Fruit fly (Drosophila melanogaster) whole organism, embryonic: ENCODE data around the gene Tehao.

Experiments
- Blimp-1 ChIP-seq: fragments of 200-800 bp; sonication (Bioruptor generic); optimal IDR thresholded peaks from 3 replicates; lab custom pipeline; 2018; ENCODE audit warnings: missing biosample characterization, missing genetic modification characterization, mild to moderate bottlenecking, moderate library complexity, missing genetic modification reagents
- Bteb2 ChIP-seq: fragments of 200-800 bp; sonication (Bioruptor generic); optimal IDR thresholded peaks from 2 replicates; lab custom pipeline; 2016; ENCODE audit warnings: missing biosample characterization, missing genetic modification characterization
- CG11247 ChIP-seq: fragments of 200-800 bp; sonication (Bioruptor generic); IDR thresholded peaks from 2 replicates; pipeline ENCODE4 v1.3.6; 2022; ENCODE audit warnings: missing biosample characterization, missing genetic modification characterization
- CG11695 ChIP-seq: fragments of 200-800 bp; sonication (Bioruptor generic); IDR thresholded peaks from 3 replicates; pipeline ENCODE4 v1.3.6; 2022; ENCODE audit warnings: missing biosample characterization, missing genetic modification characterization
- CG12219 ChIP-seq: fragments of 200-800 bp; sonication (Bioruptor generic); optimal IDR thresholded peaks from 3 replicates; lab custom pipeline; 2018; ENCODE audit warnings: missing biosample characterization, mild to moderate bottlenecking, missing genetic modification characterization
- CG1233 ChIP-seq: fragments of 200-800 bp; sonication (Bioruptor generic); optimal IDR thresholded peaks from 4 replicates; lab custom pipeline; 2018; ENCODE audit warnings: missing biosample characterization, mild to moderate bottlenecking, missing genetic modification characterization
- CG12659 ChIP-seq: fragments of 200-800 bp; sonication (Bioruptor generic); optimal IDR thresholded peaks from 3 replicates; lab custom pipeline; 2017; ENCODE audit warnings: mild to moderate bottlenecking, missing biosample characterization, missing genetic modification reagents, missing genetic modification characterization
- CG13296 ChIP-seq: fragments of 200-800 bp; sonication (Bioruptor generic); optimal IDR thresholded peaks from 3 replicates; lab custom pipeline; 2018; ENCODE audit warnings: missing biosample characterization, mild to moderate bottlenecking, missing genetic modification characterization
- CG14050 ChIP-seq: fragments of 200-800 bp; sonication (Bioruptor generic); IDR thresholded peaks from 3 replicates; pipeline ENCODE4 v1.3.6; 2022; ENCODE audit warnings: missing biosample characterization, missing genetic modification characterization
- CG14667 ChIP-seq: fragments of 200-800 bp; sonication (Bioruptor generic); IDR thresholded peaks from 2 replicates; pipeline ENCODE4 v1.3.6; 2022; ENCODE audit warnings: missing biosample characterization, missing genetic modification characterization
- CG14965 ChIP-seq: fragments of 200-800 bp; sonication (Bioruptor generic); optimal IDR thresholded peaks from 2 replicates; lab custom pipeline; 2016; ENCODE audit warnings: missing biosample characterization, missing genetic modification characterization, borderline replicate concordance
- CG1602 ChIP-seq: fragments of 200-800 bp; sonication (Bioruptor generic); optimal IDR thresholded peaks from 3 replicates; lab custom pipeline; 2016; ENCODE audit warnings: missing biosample characterization, missing genetic modification characterization
- CG17328 ChIP-seq: fragments of 200-800 bp; sonication (Bioruptor generic); IDR thresholded peaks from 2 replicates; pipeline ENCODE4 v1.3.6; 2022; ENCODE audit warnings: missing biosample characterization, missing genetic modification characterization
- CG17385 ChIP-seq: fragments of 200-800 bp; sonication (Bioruptor generic); optimal IDR thresholded peaks from 3 replicates; lab custom pipeline; 2018; ENCODE audit warnings: missing biosample characterization, mild to moderate bottlenecking, missing genetic modification characterization
- CG18599 ChIP-seq: fragments of 200-800 bp; sonication (Bioruptor generic); optimal IDR thresholded peaks from 3 replicates; lab custom pipeline; 2017; ENCODE audit warnings: missing biosample characterization, missing genetic modification characterization, mild to moderate bottlenecking, moderate library complexity, missing genetic modification reagents
- CG31388 ChIP-seq: fragments of 200-800 bp; sonication (Bioruptor generic); optimal IDR thresholded peaks from 2 replicates; lab custom pipeline; 2016; ENCODE audit warnings: missing biosample characterization, missing genetic modification characterization
- CG34422 ChIP-seq: fragments of 200-800 bp; sonication (Bioruptor generic); IDR thresholded peaks from 3 replicates; pipeline ENCODE4 v1.3.6; 2022; ENCODE audit warnings: missing biosample characterization, missing genetic modification characterization
- CG4424 ChIP-seq: fragments of 200-800 bp; sonication (Bioruptor generic); optimal IDR thresholded peaks from 3 replicates; lab custom pipeline; 2016; ENCODE audit warnings: missing biosample characterization, missing genetic modification characterization
- CG8281 ChIP-seq: fragments of 200-800 bp; sonication (Bioruptor generic); optimal IDR thresholded peaks from 2 replicates; lab custom pipeline; 2018; ENCODE audit warnings: missing biosample characterization, mild to moderate bottlenecking, missing genetic modification characterization, moderate library complexity
- CG9727 ChIP-seq: fragments of 200-800 bp; sonication (Bioruptor generic); optimal IDR thresholded peaks from 3 replicates; lab custom pipeline; 2017; ENCODE audit warnings: missing biosample characterization, mild to moderate bottlenecking, missing genetic modification characterization
- D19A ChIP-seq: fragments of 200-800 bp; optimal IDR thresholded peaks from 3 replicates; lab custom pipeline; 2019; ENCODE audit warnings: missing biosample characterization, mild to moderate bottlenecking, missing genetic modification characterization, moderate library complexity
- Eip74EF ChIP-seq, 2 experiments: fragments of 200-800 bp in 1 of 2; fragments of >200 bp in 1 of 2; sonication (Bioruptor generic) in 1 of 2; optimal IDR thresholded peaks; 2 replicates each; lab custom pipeline; 2017 to 2019; ENCODE audit warnings: missing biosample characterization in 2 of 2, missing genetic modification characterization in 2 of 2, mild to moderate bottlenecking in 1 of 2, moderate library complexity in 1 of 2
- HLH4C ChIP-seq: fragments of 200-800 bp; sonication (Bioruptor generic); IDR thresholded peaks from 3 replicates; pipeline ENCODE4 v1.3.6; 2022; ENCODE audit warnings: missing biosample characterization, missing genetic modification characterization; ENCODE audit not compliant: partially characterized antibody
- Hand ChIP-seq: fragments of 200-800 bp; sonication (Bioruptor generic); optimal IDR thresholded peaks from 2 replicates; lab custom pipeline; 2017; ENCODE audit warnings: mild to moderate bottlenecking, missing biosample characterization, missing genetic modification reagents, missing genetic modification characterization
- Hsf ChIP-seq: fragments of 200-800 bp; sonication (Bioruptor generic); optimal IDR thresholded peaks from 3 replicates; lab custom pipeline; 2016; ENCODE audit warnings: missing biosample characterization, missing genetic modification characterization
- Lhr ChIP-seq: fragments of 200-800 bp; sonication (Bioruptor generic); optimal IDR thresholded peaks from 3 replicates; lab custom pipeline; 2017; ENCODE audit warnings: mild to moderate bottlenecking, missing biosample characterization, missing genetic modification reagents, missing genetic modification characterization
- MESR4 ChIP-seq: fragments of 200-800 bp; sonication (Bioruptor generic); optimal IDR thresholded peaks from 2 replicates; lab custom pipeline; 2018; ENCODE audit warnings: missing biosample characterization, mild to moderate bottlenecking, missing genetic modification characterization, moderate library complexity
- Optix ChIP-seq: fragments of 200-800 bp; sonication (Bioruptor generic); IDR thresholded peaks from 3 replicates; pipeline ENCODE4 v1.3.6; 2022; ENCODE audit warnings: missing biosample characterization, missing genetic modification characterization
- Taf1 ChIP-seq: fragments of 200-800 bp; sonication (Bioruptor generic); IDR thresholded peaks from 2 replicates; pipeline ENCODE4 v1.3.6; 2022; ENCODE audit warnings: missing biosample characterization, missing genetic modification characterization
- Trl ChIP-seq, 3 experiments: fragments of >200 bp in 2 of 3; fragments of 200-800 bp in 1 of 3; sonication (Bioruptor generic) in 1 of 3; optimal IDR thresholded peaks; 2 replicates in 1 of 3; 3 replicates in 2 of 3; lab custom pipeline; 2016 to 2017; ENCODE audit warnings: missing biosample characterization in 1 of 3, missing genetic modification characterization in 1 of 3
- ab ChIP-seq: fragments of 200-800 bp; sonication (Bioruptor generic); optimal IDR thresholded peaks from 2 replicates; lab custom pipeline; 2016; ENCODE audit warnings: missing biosample characterization, missing genetic modification characterization
- abd-A ChIP-seq: fragments of 200-800 bp; sonication (Bioruptor generic); optimal IDR thresholded peaks from 3 replicates; lab custom pipeline; 2019; ENCODE audit warnings: missing biosample characterization, mild to moderate bottlenecking, missing genetic modification characterization, moderate library complexity
- al ChIP-seq: fragments of 200-800 bp; sonication (Bioruptor generic); IDR thresholded peaks from 2 replicates; pipeline ENCODE4 v1.3.6; 2022; ENCODE audit warnings: missing biosample characterization, missing genetic modification characterization
- aop ChIP-seq: fragments of 200-800 bp; sonication (Bioruptor generic); IDR thresholded peaks from 2 replicates; pipeline ENCODE4 v1.3.6; 2022; ENCODE audit warnings: missing biosample characterization, missing genetic modification characterization
- ase ChIP-seq: fragments of 200-800 bp; sonication (Bioruptor generic); IDR thresholded peaks from 3 replicates; pipeline ENCODE4 v1.3.6; 2022; ENCODE audit warnings: missing biosample characterization, missing genetic modification characterization
- cato ChIP-seq: fragments of 200-800 bp; sonication (Bioruptor generic); optimal IDR thresholded peaks from 2 replicates; lab custom pipeline; 2016; ENCODE audit warnings: missing biosample characterization, missing genetic modification characterization, borderline replicate concordance
- chn ChIP-seq: fragments of 200-800 bp; sonication (Bioruptor generic); optimal IDR thresholded peaks from 2 replicates; lab custom pipeline; 2016; ENCODE audit warnings: missing biosample characterization, missing genetic modification characterization
- croc ChIP-seq: fragments of 200-800 bp; sonication (Bioruptor generic); conservative IDR thresholded peaks from 3 replicates; pipeline ENCODE4 v1.3.6; 2022; ENCODE audit warnings: missing biosample characterization, missing genetic modification characterization
- crol ChIP-seq: fragments of 200-800 bp; sonication (Bioruptor generic); IDR thresholded peaks from 2 replicates; pipeline ENCODE4 v1.3.6; 2022; ENCODE audit warnings: missing biosample characterization, missing genetic modification characterization
- da ChIP-seq: fragments of 200-800 bp; sonication (Bioruptor generic); optimal IDR thresholded peaks from 2 replicates; lab custom pipeline; 2016; ENCODE audit warnings: missing biosample characterization, missing genetic modification characterization
- eve ChIP-seq, 2 experiments: fragments of >200 bp; optimal IDR thresholded peaks; 2 replicates each; lab custom pipeline; 2017; ENCODE audit warnings: missing biosample characterization in 2 of 2, missing genetic modification characterization in 2 of 2
- fd96Cb ChIP-seq: fragments of 200-800 bp; sonication (Bioruptor generic); optimal IDR thresholded peaks from 2 replicates; lab custom pipeline; 2018; ENCODE audit warnings: missing biosample characterization, mild to moderate bottlenecking, missing genetic modification characterization, moderate library complexity
- gsb-n ChIP-seq: fragments of 200-800 bp; sonication (Bioruptor generic); optimal IDR thresholded peaks from 3 replicates; lab custom pipeline; 2018; ENCODE audit warnings: missing biosample characterization, mild to moderate bottlenecking, missing genetic modification characterization
- oc ChIP-seq: fragments of 200-800 bp; sonication (Bioruptor generic); optimal IDR thresholded peaks from 2 replicates; lab custom pipeline; 2018; ENCODE audit warnings: missing biosample characterization, mild to moderate bottlenecking, missing genetic modification characterization, moderate library complexity
- pros ChIP-seq: fragments of 200-800 bp; sonication (Bioruptor generic); optimal IDR thresholded peaks from 3 replicates; lab custom pipeline; 2019; ENCODE audit warnings: missing biosample characterization, mild to moderate bottlenecking, missing genetic modification characterization, moderate library complexity
- schlank ChIP-seq: fragments of 200-800 bp; sonication (Bioruptor generic); optimal IDR thresholded peaks from 2 replicates; lab custom pipeline; 2018; ENCODE audit warnings: missing biosample characterization, mild to moderate bottlenecking, missing genetic modification characterization
- so ChIP-seq: fragments of 200-800 bp; sonication (Bioruptor generic); IDR thresholded peaks from 3 replicates; pipeline ENCODE4 v1.3.6; 2022; ENCODE audit warnings: missing biosample characterization, missing genetic modification characterization
- ssp ChIP-seq: fragments of 200-800 bp; sonication (Bioruptor generic); IDR thresholded peaks from 2 replicates; pipeline ENCODE4 v1.3.6; 2022; ENCODE audit warnings: missing biosample characterization, missing genetic modification characterization
- trem ChIP-seq: fragments of 200-800 bp; optimal IDR thresholded peaks from 3 replicates; lab custom pipeline; 2019; ENCODE audit warnings: missing biosample characterization, mild to moderate bottlenecking, missing genetic modification characterization, moderate library complexity

The Tehao gene

dm6 chr2L:13394903-13395302 is 40.5 kb upstream of the Tehao start, which contains the start of gene RpL24 (continued):
- TF ChIP-seq CG9727 (GFP tag; lab: Kevin White, UChicago) = peak; percentile 95
- TF ChIP-seq aop (GFP tag; lab: Robert Waterston, UW) = peak; percentile 86
- TF ChIP-seq CG12659 = peak; percentile 95
- peak; percentile 81 for TF ChIP-seq CG11695 (GFP tag; lab: Robert Waterston, UW)
- peak; percentile 50 for TF ChIP-seq crol
- peak; percentile 31; the same call in 1 of the 2 replicates for TF ChIP-seq ssp (GFP tag; lab: Robert Waterston, UW)
- TF ChIP-seq al = peak; percentile 56
- peak; percentile 50 for TF ChIP-seq fd96Cb (tag; lab: Kevin White, UChicago)
- peak; percentile 85 for TF ChIP-seq CG14050 (GFP tag; lab: Robert Waterston, UW)
- TF ChIP-seq Bteb2 = peak; percentile 86
- TF ChIP-seq da = peak; percentile 80
- peak; percentile 100 for TF ChIP-seq MESR4 (GFP tag; lab: Kevin White, UChicago)
- peak in 1 of 2 experiments; percentile 88 for TF ChIP-seq Eip74EF (GFP tag; optimal IDR thresholded peaks at IDR 0.05; lab: Kevin White, UChicago)
- no peak for TF ChIP-seq abd-A
- TF ChIP-seq Hsf = peak; percentile 90
- peak; percentile 61 for TF ChIP-seq CG1602 (GFP tag; lab: Kevin White, UChicago)
- peak; percentile 88 for TF ChIP-seq CG11247
- peak; percentile 88 for TF ChIP-seq Hand (GFP tag; lab: Kevin White, UChicago)
- peak; percentile 94 for TF ChIP-seq schlank
- peak; percentile 40 for TF ChIP-seq ab (GFP tag; lab: Kevin White, UChicago)
- peak; percentile 95 for TF ChIP-seq CG13296 (GFP tag; lab: Kevin White, UChicago)
- peak; percentile 24; the same call in 1 of the 2 replicates for TF ChIP-seq CG14667 (GFP tag; lab: Robert Waterston, UW)
- TF ChIP-seq CG8281 = peak; percentile 66
- peak; percentile 88 for TF ChIP-seq gsb-n (tag; lab: Kevin White, UChicago)
- TF ChIP-seq cato = peak; percentile 66
- TF ChIP-seq HLH4C (GFP tag; lab: Robert Waterston, UW) = no peak
- TF ChIP-seq D19A (tag; lab: Kevin White, UChicago) = peak; percentile 56
- TF ChIP-seq CG31388 (GFP tag; lab: Kevin White, UChicago) = peak; percentile 39
- peak; percentile 80 for TF ChIP-seq trem (tag; lab: Kevin White, UChicago)
- TF ChIP-seq CG18599 = peak; percentile 95
- TF ChIP-seq CG34422 (GFP tag; lab: Robert Waterston, UW) = peak; percentile 90; the same call in 2 of the 3 replicates
- peak; percentile 48 for TF ChIP-seq CG14965 (GFP tag; lab: Kevin White, UChicago)
- peak; percentile 36; the same call in 2 of the 3 replicates for TF ChIP-seq croc
- peak; percentile 96 for TF ChIP-seq CG17328 (GFP tag; lab: Robert Waterston, UW)
- TF ChIP-seq chn = peak; percentile 84
- TF ChIP-seq pros (GFP tag; lab: Kevin White, UChicago) = no peak
- TF ChIP-seq eve (GFP tag; optimal IDR thresholded peaks at IDR 0.05; lab: Kevin White, UChicago) = no peak
- peak; percentile 89 for TF ChIP-seq Lhr (GFP tag; lab: Kevin White, UChicago)
- no peak for TF ChIP-seq Trl (optimal IDR thresholded peaks at IDR 0.05; lab: Kevin White, UChicago)
- peak; percentile 96 for TF ChIP-seq Trl (GFP tag; optimal IDR thresholded peaks at IDR 0.05; lab: Kevin White, UChicago)
- peak; percentile 73 for TF ChIP-seq Optix (GFP tag; lab: Robert Waterston, UW)
- TF ChIP-seq so (GFP tag; lab: Robert Waterston, UW) = peak; percentile 92; the same call in 2 of the 3 replicates
- peak; percentile 76; the same call in 2 of the 3 replicates for TF ChIP-seq ase (GFP tag; lab: Robert Waterston, UW)
- peak; percentile 90 for TF ChIP-seq CG4424 (GFP tag; lab: Kevin White, UChicago)
- TF ChIP-seq CG17385 (GFP tag; lab: Kevin White, UChicago) = peak; percentile 91
- peak; percentile 96 for TF ChIP-seq CG1233 (GFP tag; lab: Kevin White, UChicago)
- peak; percentile 68 for TF ChIP-seq oc
- TF ChIP-seq CG12219 (GFP tag; lab: Kevin White, UChicago) = peak; percentile 92
- TF ChIP-seq Taf1 (GFP tag; lab: Robert Waterston, UW) = peak; percentile 53; the same call in 1 of the 2 replicates
- TF ChIP-seq Blimp-1 (GFP tag; lab: Kevin White, UChicago) = peak; percentile 67
